Fruit fly (Drosophila melanogaster): ENCODE measurements around the gene CG43895.

CG43895 gene

DNA sequence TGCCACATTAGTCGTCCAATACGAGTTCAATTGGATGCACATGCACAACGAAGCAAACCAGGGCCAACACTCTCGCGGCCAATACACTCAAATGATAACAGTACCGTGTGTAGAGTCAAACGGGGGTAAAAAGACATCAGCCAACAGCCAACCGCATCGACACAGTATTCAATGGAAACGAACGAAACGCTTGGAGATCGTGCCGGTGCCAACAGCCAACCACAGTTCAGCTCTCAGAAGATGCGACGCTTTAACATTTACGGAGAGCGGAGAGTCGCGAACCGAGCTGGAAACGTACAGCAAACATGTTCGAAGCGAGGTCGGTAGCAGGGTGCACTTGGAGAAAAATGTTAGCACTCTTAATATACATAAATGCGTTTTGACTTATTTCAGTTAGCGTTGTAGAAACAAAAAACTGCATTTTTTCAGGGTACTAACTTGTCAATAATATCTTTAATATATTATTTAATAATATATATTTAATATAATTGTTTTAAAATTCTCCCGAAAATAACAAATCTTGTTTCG, 5.4 kb downstream of the CG43895 start (continued):
- TF ChIP-seq CG32006 (GFP tag; optimal IDR thresholded peaks at IDR 0.05): peak; percentile 81
- TF ChIP-seq dsx (GFP tag; optimal IDR thresholded peaks at IDR 0.05; ENCODE audit: poor library complexity, severe bottlenecking): peak; percentile 61
- peak; percentile 59 for TF ChIP-seq Hr4 (GFP tag; optimal IDR thresholded peaks at IDR 0.05)
- no peak for TF ChIP-seq CG8319 (GFP tag; optimal IDR thresholded peaks at IDR 0.05)
- peak; percentile 36; the same call in 1 of the 2 replicates for TF ChIP-seq CG11294 (GFP tag; IDR thresholded peaks at IDR 0.05)
- TF ChIP-seq CG10669 (GFP tag; optimal IDR thresholded peaks at IDR 0.05): peak; percentile 51
- TF ChIP-seq CG6276 (GFP tag; optimal IDR thresholded peaks at IDR 0.05): peak; percentile 51
- TF ChIP-seq Blimp-1 (GFP tag; optimal IDR thresholded peaks at IDR 0.05): peak; percentile 30

- TF ChIP-seq ss (GFP tag; optimal IDR thresholded peaks at IDR 0.05): peak in 1 of 2 experiments; percentile 20
- TF ChIP-seq eg (GFP tag; IDR thresholded peaks at IDR 0.05): no peak
- TF ChIP-seq Hr4 (GFP tag; optimal IDR thresholded peaks at IDR 0.05): no peak
- no peak for TF ChIP-seq Met (GFP tag; optimal IDR thresholded peaks at IDR 0.05)
- no peak for TF ChIP-seq Blimp-1 (GFP tag; optimal IDR thresholded peaks at IDR 0.05)
- no peak for TF ChIP-seq CG10631 (GFP tag; optimal IDR thresholded peaks at IDR 0.05)
- no peak for TF ChIP-seq salr (GFP tag; optimal IDR thresholded peaks at IDR 0.05)
- no peak for TF ChIP-seq CG34406 (GFP tag; optimal IDR thresholded peaks at IDR 0.05)
- no peak for TF ChIP-seq Gug (GFP tag; IDR thresholded peaks at IDR 0.05)
- peak; percentile 28 for TF ChIP-seq dsx (GFP tag; optimal IDR thresholded peaks at IDR 0.05; ENCODE audit: poor library complexity, severe bottlenecking)
- no peak for TF ChIP-seq CG8119 (GFP tag; IDR thresholded peaks at IDR 0.05)
- TF ChIP-seq Eip78C (GFP tag): no peak
Observed at dm6 chr3L:21800424-21800823, 13.1 kb downstream of the CG43895 start.

DNA sequence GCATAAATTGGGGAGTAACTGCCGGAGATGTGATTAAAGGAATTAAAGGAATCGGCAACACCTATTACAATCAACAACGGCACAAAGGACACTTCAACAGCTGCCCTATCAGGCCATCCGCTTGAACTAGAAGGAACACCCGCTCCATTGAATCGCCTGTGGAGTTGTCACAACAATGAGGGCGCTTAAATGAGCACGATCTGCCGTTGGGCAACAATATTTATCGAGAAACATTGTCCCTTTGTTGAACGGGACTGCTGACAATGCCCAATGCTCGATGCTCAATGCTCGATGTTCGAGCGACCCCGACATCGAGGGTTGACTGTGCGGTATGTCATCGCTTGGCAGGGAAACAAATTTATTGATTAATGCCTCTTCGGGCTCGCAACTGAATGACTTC, 25.6 kb downstream of the CG43895 start:
- TF ChIP-seq svp (GFP tag) (peak; percentile 15), cyc (GFP tag; optimal IDR thresholded peaks at IDR 0.05) (no peak), CG7368 (GFP tag; optimal IDR thresholded peaks at IDR 0.05) (no peak), CG4318 (GFP tag; optimal IDR thresholded peaks at IDR 0.05) (no peak)

dm6 chr3L:21773855-21774254, 39.6 kb downstream of the CG43895 start:
- no peak for TF ChIP-seq pdm3 (GFP tag; optimal IDR thresholded peaks at IDR 0.05)
- TF ChIP-seq Sox102F (GFP tag; optimal IDR thresholded peaks at IDR 0.05): no peak
- no peak for TF ChIP-seq CG8632 (GFP tag; optimal IDR thresholded peaks at IDR 0.05)
- no peak for TF ChIP-seq CG15336 (GFP tag; IDR thresholded peaks at IDR 0.05)
- no peak for TF ChIP-seq Gug (GFP tag; IDR thresholded peaks at IDR 0.05)
- TF ChIP-seq CG34406 (GFP tag; optimal IDR thresholded peaks at IDR 0.05): no peak
- TF ChIP-seq net (GFP tag; optimal IDR thresholded peaks at IDR 0.05): no peak
- no peak for TF ChIP-seq CG8319 (GFP tag; optimal IDR thresholded peaks at IDR 0.05)

DNA sequence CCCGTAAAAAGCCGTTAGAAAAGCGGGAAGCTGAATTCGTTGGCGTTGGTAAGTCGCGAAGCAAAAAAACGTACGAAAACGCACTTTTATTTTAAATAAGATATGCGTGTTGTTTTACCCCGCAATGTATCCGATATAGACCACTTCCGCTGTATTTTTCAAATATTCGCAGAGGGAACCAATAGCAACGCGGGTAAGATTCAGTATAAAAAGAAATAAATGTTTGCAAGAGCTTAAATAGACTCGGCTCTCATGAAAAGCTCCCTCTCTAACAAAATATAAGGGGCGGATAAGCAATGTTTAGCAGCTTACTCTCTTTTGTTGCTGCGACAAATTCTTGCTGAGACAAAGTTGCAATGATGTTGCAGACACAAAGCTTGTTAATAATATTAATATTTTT, 43.2 kb downstream of the CG43895 start, which contains the start of gene Syn1:
Syn1 (minus strand) TSS at position 207 of the 400 bp plus-strand sequence.
- TF ChIP-seq lz (GFP tag; optimal IDR thresholded peaks at IDR 0.05) (no peak), acj6 (GFP tag; optimal IDR thresholded peaks at IDR 0.05) (no peak), Sox15 (GFP tag; optimal IDR thresholded peaks at IDR 0.05) (no peak), Sox102F (GFP tag; optimal IDR thresholded peaks at IDR 0.05) (no peak), Hr38 (GFP tag; optimal IDR thresholded peaks at IDR 0.05) (no peak), CG3032 (tag; optimal IDR thresholded peaks at IDR 0.05) (no peak), CG11762 (GFP tag; optimal IDR thresholded peaks at IDR 0.05; ENCODE audit: insufficient read depth) (no peak), spab (GFP tag; optimal IDR thresholded peaks at IDR 0.05) (no peak), CG15336 (GFP tag; IDR thresholded peaks at IDR 0.05) (peak; percentile 26; the same call in 1 of the 2 replicates), CG6276 (GFP tag; optimal IDR thresholded peaks at IDR 0.05) (no peak), CG34406 (GFP tag; optimal IDR thresholded peaks at IDR 0.05) (no peak), fkh (GFP tag; optimal IDR thresholded peaks at IDR 0.05) (peak; percentile 48), Lpt (GFP tag; optimal IDR thresholded peaks at IDR 0.05) (no peak), CG8319 (GFP tag; optimal IDR thresholded peaks at IDR 0.05) (no peak), Ets96B (tag; optimal IDR thresholded peaks at IDR 0.05) (no peak), net (GFP tag; optimal IDR thresholded peaks at IDR 0.05) (peak; percentile 14), svp (GFP tag) (no peak), CG6163 (GFP tag; IDR thresholded peaks at IDR 0.05) (no peak; the same call in 2 of the 3 replicates), CG11902 (GFP tag; optimal IDR thresholded peaks at IDR 0.05) (no peak), Hr39 (GFP tag; optimal IDR thresholded peaks at IDR 0.05) (no peak)

All from whole organism, prepupa.